Worm (Caenorhabditis elegans) whole organism, late embryonic: ENCODE measurements around the gene hil-6.

Source experiments
- Y22D7AL.16 ChIP-seq: sonication (generic microtip); optimal IDR thresholded peaks from 2 replicates; lab custom pipeline; 2016; ENCODE audit warnings: missing genetic modification characterization, missing compliant biosample characterization
- ama-1 ChIP-seq: fragments of 150-350 bp; optimal IDR thresholded peaks from 2 replicates; lab custom pipeline; 2014
- ceh-14 ChIP-seq: sonication (generic microtip); optimal IDR thresholded peaks from 2 replicates; lab custom pipeline; 2016; ENCODE audit warnings: missing genotype, missing genetic modification characterization, missing compliant biosample characterization
- ceh-45 ChIP-seq: fragments of 200-800 bp; sonication (Bioruptor generic); IDR thresholded peaks from 2 replicates; pipeline ENCODE4 v1.3.6; 2022; ENCODE audit warnings: missing genetic modification reagents, missing genetic modification characterization, missing compliant biosample characterization
- dmd-4 ChIP-seq: sonication (generic microtip); optimal IDR thresholded peaks from 2 replicates; lab custom pipeline; 2016; ENCODE audit warnings: borderline replicate concordance, missing genetic modification characterization, missing compliant biosample characterization
- elt-2 ChIP-seq: sonication (generic microtip); optimal IDR thresholded peaks from 2 replicates; lab custom pipeline; 2016; ENCODE audit warnings: missing genetic modification reagents, missing genetic modification characterization, missing compliant biosample characterization
- lin-11 ChIP-seq: fragments of 200-800 bp; sonication (Bioruptor generic); optimal IDR thresholded peaks from 2 replicates; lab custom pipeline; 2018; ENCODE audit warnings: mild to moderate bottlenecking, missing genetic modification characterization, missing compliant biosample characterization
- nfya-1 ChIP-seq: sonication (generic microtip); optimal IDR thresholded peaks from 2 replicates; lab custom pipeline; 2017; ENCODE audit warnings: missing genetic modification characterization, mild to moderate bottlenecking, missing compliant biosample characterization, antibody characterized with exemption, moderate library complexity
- nhr-11 ChIP-seq: fragments of 150-350 bp; optimal IDR thresholded peaks from 2 replicates; lab custom pipeline; 2014; ENCODE audit warnings: missing biosample characterization, missing genetic modification characterization
- pat-9 ChIP-seq: fragments of 200-800 bp; sonication (Bioruptor generic); optimal IDR thresholded peaks from 2 replicates; lab custom pipeline; 2018; ENCODE audit warnings: mild to moderate bottlenecking, missing genetic modification characterization, moderate library complexity, missing compliant biosample characterization
- pros-1 ChIP-seq: fragments of 150-350 bp; optimal IDR thresholded peaks from 2 replicates; lab custom pipeline; 2014; ENCODE audit warnings: missing biosample characterization, missing genetic modification reagents, missing genetic modification characterization
- rnt-1 ChIP-seq: sonication (generic microtip); optimal IDR thresholded peaks from 2 replicates; lab custom pipeline; 2016; ENCODE audit warnings: missing genetic modification characterization, missing compliant biosample characterization
- syd-9 ChIP-seq: sonication (generic microtip); optimal IDR thresholded peaks from 2 replicates; lab custom pipeline; 2016; ENCODE audit warnings: mild to moderate bottlenecking, missing genetic modification characterization, moderate library complexity, missing compliant biosample characterization
- unc-55 ChIP-seq: sonication (generic microtip); optimal IDR thresholded peaks from 2 replicates; lab custom pipeline; 2017; ENCODE audit warnings: missing biosample characterization, missing genetic modification reagents, missing genetic modification characterization

ce11 chrV:2035545-2035944, 4.2 kb upstream of the hil-6 start, which contains the start of gene srab-23:
- no peak for TF ChIP-seq lin-11 (tag; lab: Kevin White, UChicago)
- no peak for TF ChIP-seq ceh-14 (tag; lab: Kevin White, UChicago)
- TF ChIP-seq dmd-4 (tag; lab: Kevin White, UChicago), result no peak
- TF ChIP-seq ceh-45 (GFP tag; lab: Robert Waterston, UW), result no peak
- TF ChIP-seq rnt-1, result no peak
- TF ChIP-seq pat-9 (tag; lab: Kevin White, UChicago), result no peak
- TF ChIP-seq unc-55 (GFP tag; lab: Kevin White, UChicago), result no peak
- TF ChIP-seq syd-9 (tag; lab: Kevin White, UChicago), result no peak
- TF ChIP-seq ama-1 (lab: Kevin White, UChicago), result no peak
- no peak for TF ChIP-seq nfya-1 (tag; lab: Kevin White, UChicago)
- no peak for TF ChIP-seq nhr-11 (tag; lab: Kevin White, UChicago)
- TF ChIP-seq pros-1, result no peak
- no peak for TF ChIP-seq elt-2 (tag; lab: Kevin White, UChicago)
- TF ChIP-seq Y22D7AL.16 (tag; lab: Kevin White, UChicago), result no peak
